Fruit fly (Drosophila melanogaster): ENCODE data around the gene CG13069.

Gene CG13069

DNA sequence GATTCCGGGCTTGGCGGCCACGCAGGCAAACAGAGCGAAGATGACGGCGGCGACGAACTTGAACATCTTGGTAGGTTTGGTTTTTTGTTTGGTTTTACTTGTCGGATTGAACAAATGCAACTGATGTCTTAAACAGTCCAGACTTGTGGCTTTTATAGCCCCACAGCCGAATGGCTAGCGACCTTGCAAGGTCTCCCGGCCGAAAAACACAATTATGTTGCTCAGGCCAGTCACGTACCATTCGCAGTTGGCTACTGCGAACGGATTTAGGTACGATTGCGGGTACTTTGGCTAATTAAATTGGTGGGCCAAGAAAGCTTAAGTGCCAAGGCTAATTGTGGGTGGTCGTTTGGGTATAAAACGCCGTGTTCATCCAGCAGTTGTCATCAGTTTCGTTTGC lies at the start of gene CG13069, which contains the start of gene CG13051:
TSS of gene CG13069 (plus strand) at position 386 of the 400 bp plus-strand sequence.
TSS of gene CG13051 (minus strand) at position 101 of the 400 bp plus-strand sequence.
- TF ChIP-seq noc (tag; optimal IDR thresholded peaks at IDR 0.05), result no peak

DNA sequence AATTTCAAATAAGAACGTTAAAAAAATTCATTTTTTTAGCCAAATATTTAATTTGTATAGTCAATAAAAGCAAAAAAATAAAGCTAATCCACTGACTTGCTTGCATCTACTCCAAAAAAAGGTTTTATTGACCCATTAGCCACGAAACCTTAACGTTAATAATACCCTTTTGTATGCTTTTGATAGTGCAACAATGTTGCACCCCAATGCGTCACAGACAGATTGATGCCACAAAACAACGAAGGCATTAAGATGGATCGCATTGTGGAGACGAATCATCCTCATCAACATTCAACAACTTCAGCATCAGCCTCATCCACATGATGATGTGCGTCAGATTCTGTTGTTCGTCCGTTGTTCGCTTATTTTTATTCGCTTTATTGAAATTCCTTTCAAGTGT lies 49.8 kb upstream of the CG13069 start:
- TF ChIP-seq noc (tag; optimal IDR thresholded peaks at IDR 0.05), result no peak

DNA sequence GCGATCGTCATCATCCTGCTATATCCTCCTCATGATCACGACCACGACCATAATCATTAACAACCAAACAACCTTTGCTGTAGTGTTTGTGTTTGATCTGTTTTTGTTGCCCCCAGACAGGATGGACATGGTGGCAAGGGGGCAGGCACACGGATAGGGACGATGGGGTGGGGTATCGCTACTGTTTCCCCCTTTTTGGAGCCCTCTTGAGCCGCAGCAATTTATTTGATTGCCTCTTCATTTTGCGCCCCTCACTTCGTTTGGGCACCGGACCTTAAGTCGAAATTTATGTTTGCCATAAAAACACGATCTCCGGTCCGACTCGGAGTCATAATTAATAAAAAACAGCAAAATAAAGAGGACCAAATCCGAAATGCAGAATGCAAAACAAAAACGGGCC lies 49.4 kb upstream of the CG13069 start:
- TF ChIP-seq noc (tag; optimal IDR thresholded peaks at IDR 0.05), result no peak

DNA sequence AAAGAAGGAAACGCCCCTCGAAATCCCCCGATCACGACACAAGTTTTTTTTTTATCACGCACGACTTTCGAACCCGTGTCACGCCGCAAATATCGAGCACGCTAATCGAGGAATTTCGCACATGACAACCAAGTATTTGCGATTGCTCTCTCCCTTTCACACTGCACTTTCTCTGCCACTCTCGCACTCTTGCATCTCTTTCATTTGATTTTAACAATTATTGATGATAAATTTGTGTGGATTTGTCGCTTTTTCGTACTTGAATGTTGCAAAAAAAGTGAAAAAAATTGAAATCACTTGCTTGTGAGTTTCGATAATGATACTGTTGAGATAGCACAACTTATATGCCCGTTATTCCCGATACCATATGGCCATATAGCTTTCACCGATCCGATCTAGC lies 48.0 kb upstream of the CG13069 start, which contains the start of gene CG13073:
TSS of gene CG13073 (minus strand) at position 101 of the 400 bp plus-strand sequence.
- TF ChIP-seq noc (tag; optimal IDR thresholded peaks at IDR 0.05), result no peak

DNA sequence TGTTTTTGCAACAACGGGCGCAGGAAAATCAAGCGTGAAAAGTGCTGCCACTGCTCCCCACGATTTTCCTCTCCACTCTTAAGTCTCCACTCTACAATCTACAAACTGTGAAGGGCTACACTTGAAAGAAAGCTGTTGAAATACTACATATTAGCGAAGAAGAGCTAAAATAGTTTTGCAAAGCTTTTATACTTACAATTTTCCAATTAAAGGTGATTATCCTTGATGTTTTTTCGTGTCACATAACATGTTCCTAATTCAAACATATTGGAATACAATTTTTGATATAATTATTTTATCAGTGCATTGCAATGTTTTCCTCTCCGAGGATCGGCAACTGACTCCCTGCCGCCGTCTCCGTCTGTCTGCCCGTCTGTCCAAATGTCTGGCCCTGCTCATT lies 47.2 kb upstream of the CG13069 start:
- no peak for TF ChIP-seq noc (tag; optimal IDR thresholded peaks at IDR 0.05)

DNA sequence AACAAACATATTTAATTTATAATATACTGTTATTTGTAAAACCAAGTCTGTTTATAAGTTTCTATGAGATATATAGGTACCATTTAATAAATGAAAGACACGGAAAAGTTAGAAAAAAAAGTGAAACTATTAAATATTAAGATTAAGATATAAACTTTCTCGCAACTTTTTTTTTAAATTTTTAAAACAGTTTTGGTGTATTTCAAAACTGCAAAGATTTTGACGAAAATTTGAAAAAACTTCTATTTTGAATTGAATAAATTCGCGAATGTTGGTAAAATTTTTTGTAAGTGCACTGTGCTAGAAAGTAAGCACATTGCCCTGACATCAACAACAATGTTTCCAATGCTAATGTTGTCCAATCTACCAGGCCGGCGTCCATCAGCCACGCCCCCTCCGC lies 43.9 kb upstream of the CG13069 start:
- TF ChIP-seq noc (tag; optimal IDR thresholded peaks at IDR 0.05), result no peak

DNA sequence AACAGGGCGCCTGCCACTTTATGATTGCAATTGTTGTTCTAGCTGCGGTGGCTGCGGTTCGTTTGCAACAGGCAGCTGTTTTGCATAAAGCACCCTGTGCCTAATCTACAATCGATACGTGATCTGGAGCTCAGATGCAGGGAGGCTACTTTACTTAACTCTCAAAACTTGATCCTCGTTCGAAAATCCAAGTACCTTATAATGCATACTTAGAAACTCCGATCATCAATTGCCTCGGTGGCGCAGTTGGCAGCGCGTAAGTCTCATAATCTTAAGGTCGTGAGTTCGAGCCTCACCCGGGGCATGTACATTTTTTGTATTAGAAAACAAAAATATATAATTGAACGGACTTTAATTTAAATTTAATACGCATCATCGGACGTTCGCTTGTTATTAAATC lies 43.4 kb upstream of the CG13069 start:
- TF ChIP-seq noc (tag; optimal IDR thresholded peaks at IDR 0.05), result no peak

DNA sequence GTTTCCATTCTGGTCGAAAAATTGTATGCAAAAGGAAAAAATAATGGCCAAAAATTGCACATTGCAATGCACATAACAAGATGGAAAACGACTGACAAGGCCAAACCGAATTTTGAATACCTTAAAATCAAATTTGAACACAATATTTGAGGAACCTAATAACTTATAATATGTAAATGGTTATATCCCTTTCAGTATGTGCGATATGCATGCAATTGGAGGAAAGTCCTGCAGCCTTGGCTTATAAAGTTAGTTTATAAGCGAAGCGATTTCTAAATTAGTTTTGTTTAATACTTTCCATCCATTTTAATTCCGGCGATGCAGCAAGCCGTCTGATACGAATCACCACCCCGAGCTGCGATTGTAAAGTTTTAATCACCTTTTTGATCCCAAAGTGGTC lies 40.0 kb upstream of the CG13069 start:
- TF ChIP-seq noc (tag; optimal IDR thresholded peaks at IDR 0.05), result no peak

DNA sequence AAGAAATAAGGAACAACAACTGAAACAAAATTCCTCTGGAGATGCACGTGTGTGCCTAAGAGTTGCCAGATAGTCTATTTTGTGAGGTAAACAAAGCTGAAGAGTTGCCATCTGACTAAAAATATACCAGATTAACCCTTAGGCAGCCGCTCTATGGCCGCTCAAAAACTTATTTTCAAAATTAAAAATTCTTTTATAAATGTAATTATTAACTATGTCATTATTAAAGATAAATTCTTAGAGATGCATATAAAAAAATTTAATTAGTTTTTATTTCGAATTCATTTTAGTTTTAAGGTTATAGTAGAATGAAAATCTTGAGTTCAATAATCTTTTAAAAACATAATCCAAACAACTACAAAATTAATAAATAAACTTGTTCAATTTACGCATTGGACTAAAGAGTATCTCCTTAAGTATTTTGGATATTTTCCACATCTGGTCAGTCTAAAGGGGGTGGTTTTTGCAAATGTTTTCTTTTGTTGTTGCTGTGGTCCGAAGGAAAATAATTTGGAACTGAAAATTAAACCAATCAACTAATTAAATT lies 36.5 kb upstream of the CG13069 start, which contains the start of gene Tmx3:
TSS of gene Tmx3 (plus strand) at position 442 of the 547 bp plus-strand sequence.
- no peak for TF ChIP-seq noc (tag; optimal IDR thresholded peaks at IDR 0.05)

DNA sequence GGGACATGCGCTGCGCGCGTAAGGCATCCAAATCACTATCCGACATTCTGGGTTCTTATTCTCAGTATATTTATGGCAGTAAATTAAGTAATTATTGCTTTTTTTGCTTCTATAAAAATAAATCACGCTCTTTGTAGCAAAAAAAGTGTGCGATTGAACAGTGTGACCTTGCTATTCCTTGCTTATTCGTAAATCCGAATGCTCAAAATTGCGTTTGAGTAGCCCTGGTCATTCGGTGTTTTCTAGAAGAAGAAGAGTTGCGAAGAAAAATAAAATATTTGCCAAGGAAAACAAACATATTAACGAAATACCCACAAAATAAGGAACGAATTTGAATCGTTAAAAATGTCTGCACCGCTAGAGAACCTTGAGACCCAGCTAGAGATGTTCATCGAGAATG lies 33.3 kb upstream of the CG13069 start, which contains the start of the genes PDCD-5 and MED10:
TSS of gene PDCD-5 (minus strand) at position 182 of the 400 bp plus-strand sequence.
TSS of gene MED10 (plus strand) at position 228 of the 400 bp plus-strand sequence.
- no peak for TF ChIP-seq noc (tag; optimal IDR thresholded peaks at IDR 0.05)

DNA sequence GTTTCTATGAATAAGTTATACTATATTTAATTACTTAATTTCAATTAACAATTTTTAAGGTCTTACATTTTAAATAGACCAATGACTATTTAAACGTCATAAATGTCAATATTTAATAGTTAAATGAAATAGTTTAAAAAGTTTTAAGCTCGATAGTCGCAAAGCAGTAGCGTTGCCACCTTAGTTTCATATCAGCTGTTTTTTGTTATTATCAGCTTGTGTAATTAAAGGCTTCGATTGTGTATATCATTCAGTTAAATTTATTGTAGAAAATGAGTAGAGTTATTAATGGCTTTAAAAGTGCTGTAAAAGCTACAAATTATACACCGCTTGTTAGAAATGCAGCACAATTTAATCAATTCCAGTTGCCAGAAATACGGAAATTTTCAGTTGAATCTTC lies 32.3 kb upstream of the CG13069 start, which contains the start of gene Hsc20:
TSS of gene Hsc20 (plus strand) at position 204 of the 400 bp plus-strand sequence.
- TF ChIP-seq noc (tag; optimal IDR thresholded peaks at IDR 0.05), result no peak

DNA sequence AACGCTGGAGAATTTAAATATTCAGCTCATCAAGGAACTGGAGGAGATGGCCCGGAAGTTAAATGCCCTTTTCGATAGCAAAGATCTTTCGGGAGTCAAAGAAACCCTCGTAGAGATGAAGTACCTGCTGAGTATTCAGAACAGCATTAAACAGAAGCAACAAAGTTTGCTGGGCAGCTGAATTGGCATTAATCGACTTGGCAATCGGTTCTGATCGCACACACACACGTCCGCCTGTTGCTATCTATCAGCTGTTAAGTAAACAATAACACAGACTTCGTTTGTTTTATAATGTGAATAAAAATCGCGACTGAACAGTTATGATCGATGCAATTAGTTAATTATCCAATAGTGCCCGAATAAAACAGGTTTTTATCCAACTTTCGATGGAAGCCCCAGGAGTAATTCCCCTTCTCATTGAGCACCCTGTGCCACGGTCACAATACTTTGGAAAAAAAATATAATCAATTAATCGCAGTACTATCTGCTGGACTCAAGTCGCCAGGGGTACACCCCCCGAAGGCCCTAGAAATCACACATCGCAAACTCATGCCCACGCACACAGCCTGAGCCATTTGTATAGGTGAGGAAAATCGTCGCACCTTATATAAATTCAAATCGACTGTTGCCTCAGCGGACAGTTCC lies 31.2 kb upstream of the CG13069 start:
- peak; percentile 10 for TF ChIP-seq noc (tag; optimal IDR thresholded peaks at IDR 0.05)

DNA sequence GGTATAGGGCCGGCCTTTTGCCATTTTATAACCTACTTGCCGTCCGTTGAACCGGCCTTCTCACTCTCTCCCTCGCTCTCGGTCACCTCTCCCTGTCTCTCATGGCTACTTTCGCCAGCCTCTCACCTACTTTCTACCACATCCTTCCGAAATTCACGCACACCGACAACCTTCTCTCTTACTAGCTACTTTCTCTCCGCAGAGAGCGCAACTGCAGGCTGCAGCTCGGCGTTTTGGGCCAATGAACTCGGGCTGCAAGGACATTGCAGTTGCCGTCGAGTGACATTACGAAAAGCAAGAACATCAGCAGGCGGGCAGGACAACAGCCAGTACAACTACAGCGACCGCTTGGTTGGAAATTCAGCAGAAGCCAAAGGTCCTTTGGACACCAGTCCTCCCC lies 23.9 kb upstream of the CG13069 start:
- TF ChIP-seq noc (tag; optimal IDR thresholded peaks at IDR 0.05), result no peak

DNA sequence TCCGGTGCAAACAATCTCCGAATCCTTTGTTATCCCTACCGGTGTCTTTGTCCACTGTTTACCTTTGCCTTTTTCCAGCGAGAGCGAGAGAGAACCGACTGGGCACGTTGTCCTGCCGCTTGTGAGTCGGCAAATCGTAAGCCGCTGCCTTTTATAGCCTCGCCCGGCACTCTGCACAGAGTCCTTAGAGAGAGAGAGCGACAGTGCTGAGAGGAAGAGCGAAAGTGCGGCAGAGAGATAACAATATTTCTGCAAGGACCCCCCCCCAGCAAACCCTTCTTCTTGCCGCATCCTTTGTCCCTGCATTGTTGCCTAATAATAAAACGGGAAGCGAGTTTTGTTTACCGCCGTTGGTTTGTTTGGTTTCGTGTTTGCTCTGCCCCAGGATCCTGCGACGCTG lies 12.9 kb upstream of the CG13069 start, which contains the start of gene CG13055:
TSS of gene CG13055 (minus strand) at position 101 of the 400 bp plus-strand sequence.
- no peak for TF ChIP-seq noc (tag; optimal IDR thresholded peaks at IDR 0.05)

DNA sequence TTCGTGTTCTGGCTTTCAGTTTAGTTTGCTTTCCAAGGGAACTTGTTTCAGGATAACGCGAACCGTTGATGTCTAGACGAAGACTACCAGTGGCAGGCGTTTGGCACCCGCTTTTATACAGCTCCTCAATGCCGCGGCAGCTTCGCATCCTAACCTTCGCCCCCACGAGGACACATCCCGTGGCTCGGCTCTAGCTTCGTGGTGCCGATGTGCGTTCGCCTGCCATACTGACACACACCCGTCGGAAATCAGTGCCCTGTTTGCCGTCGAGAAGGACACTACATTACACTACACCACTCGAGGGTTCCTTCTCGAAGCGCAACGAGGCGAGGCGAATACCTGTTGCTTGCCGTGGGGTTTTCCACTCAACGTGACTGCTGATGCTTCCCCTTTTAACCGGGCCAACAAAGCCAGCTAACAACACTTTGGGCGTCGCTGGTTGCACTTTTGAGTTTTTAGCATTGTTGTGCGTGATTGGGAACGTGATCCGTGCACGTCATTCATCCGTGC lies 8.0 kb upstream of the CG13069 start, which contains the start of gene CG13054:
TSS of gene CG13054 (minus strand) at position 74 of the 510 bp plus-strand sequence.
- no peak for TF ChIP-seq noc (tag; optimal IDR thresholded peaks at IDR 0.05)

DNA sequence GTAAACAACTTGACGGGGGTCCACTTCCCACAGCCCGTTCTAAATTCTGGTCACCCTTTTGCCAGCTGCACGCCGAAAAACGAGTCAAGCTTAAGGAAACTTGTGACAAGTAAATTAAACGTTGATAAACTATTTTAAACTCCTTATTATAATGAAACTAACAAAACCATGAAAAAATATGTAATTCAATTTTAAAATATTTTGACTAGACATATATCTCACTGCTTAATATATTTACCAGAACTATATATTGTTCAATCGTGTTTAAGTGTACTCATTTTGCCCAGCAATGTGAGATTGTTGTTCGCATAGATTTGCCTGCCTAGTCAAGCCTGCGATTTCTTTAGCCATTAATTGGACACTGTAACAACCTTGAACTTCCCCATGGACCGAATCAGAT lies 5.6 kb upstream of the CG13069 start, which contains the start of gene CG13053:
TSS of gene CG13053 (minus strand) at position 171 of the 400 bp plus-strand sequence.
- TF ChIP-seq noc (tag; optimal IDR thresholded peaks at IDR 0.05), result no peak

DNA sequence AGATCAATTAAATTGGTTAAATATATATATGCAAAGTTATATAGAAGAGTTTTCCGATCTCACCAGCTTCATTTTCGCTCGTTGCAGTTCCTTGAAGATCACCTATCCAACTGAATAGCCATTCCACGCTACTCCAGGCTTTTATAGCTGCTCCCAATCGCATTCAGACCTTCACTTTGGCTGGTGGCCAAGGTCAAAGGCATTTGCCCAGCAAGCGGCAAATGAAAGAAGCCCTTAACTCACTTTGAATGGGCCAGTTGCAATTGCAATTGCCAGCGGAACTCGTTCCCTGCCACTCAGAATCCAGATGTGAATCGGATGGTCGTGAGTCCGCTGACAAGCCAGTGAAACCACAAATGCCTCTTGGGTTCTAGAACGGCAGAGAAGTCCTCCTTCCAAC lies 3.7 kb upstream of the CG13069 start, which contains the start of gene CG34247:
TSS of gene CG34247 (minus strand) at position 101 of the 400 bp plus-strand sequence.
- TF ChIP-seq noc (tag; optimal IDR thresholded peaks at IDR 0.05), result no peak
